Fruit fly (Drosophila melanogaster): ENCODE data around the gene Scsalpha1.
A peak's percentile ranks its signal among the peaks of the same experiment; 100 is the strongest.

Scsalpha1 gene

dm6 chr3L:3809943-3810342 is 4.1 kb upstream of the Scsalpha1 start, which contains the start of gene CG32262 (continued):
- no peak for TF ChIP-seq CG6683 (GFP tag; optimal IDR thresholded peaks at IDR 0.05)
- peak; percentile 70 for TF ChIP-seq Bgb (GFP tag; IDR thresholded peaks at IDR 0.05; ENCODE audit: partially characterized antibody)
- TF ChIP-seq Dll (GFP tag; IDR thresholded peaks at IDR 0.05; ENCODE audit: partially characterized antibody), result peak; percentile 70
- no peak for TF ChIP-seq nau (GFP tag; optimal IDR thresholded peaks at IDR 0.05)
- TF ChIP-seq MTF-1 (GFP tag; optimal IDR thresholded peaks at IDR 0.05; ENCODE audit: borderline replicate concordance), result peak; percentile 80
- TF ChIP-seq shn (GFP tag; optimal IDR thresholded peaks at IDR 0.05), result no peak
- no peak for TF ChIP-seq CG11398 (GFP tag; optimal IDR thresholded peaks at IDR 0.05)
- no peak for TF ChIP-seq CTCF (GFP tag; optimal IDR thresholded peaks at IDR 0.05)
- peak; percentile 55; the same call in 1 of the 2 replicates for TF ChIP-seq nerfin-2 (GFP tag; IDR thresholded peaks at IDR 0.05; ENCODE audit: partially characterized antibody)
- TF ChIP-seq CG16813 (GFP tag; IDR thresholded peaks at IDR 0.05; ENCODE audit: partially characterized antibody), result peak; percentile 57; the same call in 2 of the 3 replicates
- peak; percentile 17; the same call in 1 of the 2 replicates for TF ChIP-seq CG2129 (GFP tag; IDR thresholded peaks at IDR 0.05; ENCODE audit: partially characterized antibody)
- TF ChIP-seq MBD-R2 (GFP tag; IDR thresholded peaks at IDR 0.05), result peak; percentile 84
- no peak for TF ChIP-seq CG6854 (GFP tag; optimal IDR thresholded peaks at IDR 0.05)
- TF ChIP-seq CG12769 (tag; optimal IDR thresholded peaks at IDR 0.05), result peak; percentile 16
- peak; percentile 65 for TF ChIP-seq row (GFP tag; IDR thresholded peaks at IDR 0.05)
- no peak for TF ChIP-seq Optix (GFP tag; IDR thresholded peaks at IDR 0.05)
- TF ChIP-seq CG4617 (GFP tag; optimal IDR thresholded peaks at IDR 0.05; ENCODE audit: borderline replicate concordance), result peak; percentile 45
- TF ChIP-seq grn (GFP tag; optimal IDR thresholded peaks at IDR 0.05), result no peak
- TF ChIP-seq Poxn (GFP tag; IDR thresholded peaks at IDR 0.05), result no peak
- peak; percentile 34 for TF ChIP-seq CG10267 (tag; optimal IDR thresholded peaks at IDR 0.05)
- no peak for TF ChIP-seq ERR (GFP tag; optimal IDR thresholded peaks at IDR 0.05)
- TF ChIP-seq Scr (GFP tag; IDR thresholded peaks at IDR 0.05; ENCODE audit: partially characterized antibody), result peak; percentile 61
- no peak for TF ChIP-seq CG10462 (GFP tag; optimal IDR thresholded peaks at IDR 0.05)
- TF ChIP-seq NfI (GFP tag; optimal IDR thresholded peaks at IDR 0.05), result peak; percentile 12
- TF ChIP-seq CG32772 (GFP tag; IDR thresholded peaks at IDR 0.05), result no peak
- no peak for TF ChIP-seq Neu2 (GFP tag; optimal IDR thresholded peaks at IDR 0.05; ENCODE audit: borderline replicate concordance)
- TF ChIP-seq bbx (GFP tag; IDR thresholded peaks at IDR 0.05; ENCODE audit: partially characterized antibody), result peak; percentile 70
- TF ChIP-seq nom (GFP tag; optimal IDR thresholded peaks at IDR 0.05), result no peak
- TF ChIP-seq CG5180 (GFP tag; optimal IDR thresholded peaks at IDR 0.05), result peak; percentile 93
- no peak for TF ChIP-seq gce (GFP tag; IDR thresholded peaks at IDR 0.05)
- TF ChIP-seq pzg (GFP tag; optimal IDR thresholded peaks at IDR 0.05), result peak; percentile 67
- TF ChIP-seq Deaf1 (tag; optimal IDR thresholded peaks at IDR 0.05), result peak; percentile 58
- no peak for TF ChIP-seq seq (GFP tag; IDR thresholded peaks at IDR 0.05)
- no peak for TF ChIP-seq bab2 (GFP tag; optimal IDR thresholded peaks at IDR 0.05)
- peak; percentile 31 for TF ChIP-seq Rfx (GFP tag; IDR thresholded peaks at IDR 0.05)
- TF ChIP-seq sug (tag; optimal IDR thresholded peaks at IDR 0.05), result peak; percentile 23
- TF ChIP-seq ab (GFP tag; optimal IDR thresholded peaks at IDR 0.05), result no peak
- no peak for TF ChIP-seq CG6175 (GFP tag; IDR thresholded peaks at IDR 0.05)
- no peak for TF ChIP-seq CG6765 (GFP tag; optimal IDR thresholded peaks at IDR 0.05)
- TF ChIP-seq CG17186 (GFP tag; optimal IDR thresholded peaks at IDR 0.05), result no peak
- peak; percentile 71 for TF ChIP-seq sna (GFP tag; IDR thresholded peaks at IDR 0.05; ENCODE audit: partially characterized antibody)
- TF ChIP-seq Trl (optimal IDR thresholded peaks at IDR 0.05), result no peak
- no peak for TF ChIP-seq Trl (GFP tag; optimal IDR thresholded peaks at IDR 0.05)
- TF ChIP-seq Gug (GFP tag; IDR thresholded peaks at IDR 0.05), result no peak
- no peak for TF ChIP-seq CG13424 (tag; optimal IDR thresholded peaks at IDR 0.05)
- no peak for TF ChIP-seq en (GFP tag; optimal IDR thresholded peaks at IDR 0.05)
- TF ChIP-seq Sry-δ (GFP tag; optimal IDR thresholded peaks at IDR 0.05), result peak; percentile 82
- peak; percentile 29 for TF ChIP-seq CG1603 (tag; optimal IDR thresholded peaks at IDR 0.05)
- no peak for TF ChIP-seq Atf-2 (GFP tag; optimal IDR thresholded peaks at IDR 0.05)
- no peak for TF ChIP-seq CG2120 (GFP tag; optimal IDR thresholded peaks at IDR 0.05)
- no peak for TF ChIP-seq stc (GFP tag; IDR thresholded peaks at IDR 0.05)

Data from whole organism, embryonic.